Worm (Caenorhabditis elegans) whole organism, L4 larva: ENCODE measurements around the gene clec-213.

Experiments
- ceh-32 ChIP-seq: sonication (generic microtip); optimal IDR thresholded peaks from 2 replicates; lab custom pipeline; 2016; ENCODE audit warnings: mild to moderate bottlenecking, missing genetic modification characterization, missing compliant biosample characterization; ENCODE audit not compliant: poor library complexity
- ceh-82 ChIP-seq: sonication (generic microtip); optimal IDR thresholded peaks from 2 replicates; lab custom pipeline; 2017; ENCODE audit warnings: missing biosample characterization, missing genetic modification characterization
- hif-1 ChIP-seq, 2 experiments: sonication (generic microtip); optimal IDR thresholded peaks; 2 replicates each; lab custom pipeline; 2016 to 2017; ENCODE audit warnings: missing compliant biosample characterization in 2 of 2, missing genetic modification characterization in 2 of 2, missing genetic modification reagents in 2 of 2, missing genotype in 2 of 2, mild to moderate bottlenecking in 1 of 2
- lin-39 ChIP-seq: fragments of 150-350 bp; optimal IDR thresholded peaks from 2 replicates; lab custom pipeline; 2014; ENCODE audit warnings: missing biosample characterization, missing genetic modification reagents, missing genetic modification characterization
- pha-4 ChIP-seq, 2 experiments: fragments of 150-350 bp in 1 of 2; fragments of 200-800 bp in 1 of 2; sonication (Bioruptor generic) in 1 of 2; IDR thresholded peaks in 1 of 2; optimal IDR thresholded peaks in 1 of 2; 2 replicates each; pipeline versions ENCODE4 v1.3.6 to Lab custom; 2014 to 2022; ENCODE audit warnings: missing genetic modification characterization in 2 of 2, missing genetic modification reagents in 2 of 2, missing biosample characterization in 1 of 2, missing compliant biosample characterization in 1 of 2
- snpc-1.2 ChIP-seq: fragments of 200-800 bp; sonication (Bioruptor generic); IDR thresholded peaks from 2 replicates; pipeline ENCODE4 v1.3.6; 2022; ENCODE audit warnings: missing genetic modification reagents, missing genetic modification characterization, missing compliant biosample characterization

- TF ChIP-seq pha-4 (GFP tag; IDR thresholded peaks at IDR 0.05; lab: Robert Waterston, UW) = no peak
- TF ChIP-seq pha-4 (tag; optimal IDR thresholded peaks at IDR 0.05; lab: Kevin White, UChicago) = no peak
- TF ChIP-seq snpc-1.2 (GFP tag; lab: Robert Waterston, UW) = no peak
- no peak for TF ChIP-seq hif-1 (tag; optimal IDR thresholded peaks at IDR 0.05; lab: Kevin White, UChicago)
- no peak for TF ChIP-seq lin-39 (tag; lab: Kevin White, UChicago)
- TF ChIP-seq ceh-82 = no peak
- TF ChIP-seq ceh-32 (tag; lab: Kevin White, UChicago) = no peak
Observed at ce11 chrV:7649963-7650362, 45.0 kb downstream of the clec-213 start.
